Fruit fly (Drosophila melanogaster): ENCODE measurements around the gene CG33643.
A peak's percentile ranks its signal among the peaks of the same experiment; 100 is the strongest.

- TF ChIP-seq CG6808 (GFP tag; optimal IDR thresholded peaks at IDR 0.05), result no peak
- TF ChIP-seq CG16779 (tag; optimal IDR thresholded peaks at IDR 0.05), result no peak
- TF ChIP-seq CG3919 (GFP tag; optimal IDR thresholded peaks at IDR 0.05), result no peak
- no peak for TF ChIP-seq Sox102F (GFP tag; optimal IDR thresholded peaks at IDR 0.05)
- no peak for TF ChIP-seq Ets21C (GFP tag; optimal IDR thresholded peaks at IDR 0.05)
- TF ChIP-seq Hr39 (GFP tag; optimal IDR thresholded peaks at IDR 0.05), result peak; percentile 7
- no peak for TF ChIP-seq Eip75B (GFP tag; optimal IDR thresholded peaks at IDR 0.05)
- TF ChIP-seq eg (GFP tag; IDR thresholded peaks at IDR 0.05), result no peak
- no peak for TF ChIP-seq salr (GFP tag; optimal IDR thresholded peaks at IDR 0.05)
These were observed 9.1 kb upstream of the CG33643 start for dm6 chr2L:13521807-13522206.

Measured in whole organism, prepupa.